Fruit fly (Drosophila melanogaster) whole organism, embryonic: ENCODE data around the gene SamDC.
A peak's percentile ranks its signal among the peaks of the same experiment; 100 is the strongest.

Experiments
- CG10321 ChIP-seq: fragments of 200-800 bp; sonication (Bioruptor generic); IDR thresholded peaks from 2 replicates; pipeline ENCODE4 v1.3.6; 2022; ENCODE audit warnings: missing biosample characterization, missing genetic modification characterization
- CG10543 ChIP-seq: fragments of 200-800 bp; sonication (Bioruptor generic); optimal IDR thresholded peaks from 3 replicates; lab custom pipeline; 2017; ENCODE audit warnings: missing biosample characterization, mild to moderate bottlenecking, missing genetic modification characterization, moderate library complexity
- CG11093 ChIP-seq: fragments of 200-800 bp; sonication (Bioruptor generic); IDR thresholded peaks from 3 replicates; pipeline ENCODE4 v1.3.6; 2022; ENCODE audit warnings: missing biosample characterization, missing genetic modification characterization
- CG12104 ChIP-seq: fragments of 200-800 bp; sonication (Bioruptor generic); optimal IDR thresholded peaks from 3 replicates; lab custom pipeline; 2016; ENCODE audit warnings: missing biosample characterization, missing genetic modification characterization
- CG12769 ChIP-seq: fragments of 200-800 bp; sonication (Bioruptor generic); optimal IDR thresholded peaks from 2 replicates; lab custom pipeline; 2019; ENCODE audit warnings: missing biosample characterization, mild to moderate bottlenecking, missing genetic modification characterization, moderate library complexity
- CG12942 ChIP-seq: fragments of 200-800 bp; sonication (Bioruptor generic); optimal IDR thresholded peaks from 3 replicates; lab custom pipeline; 2016; ENCODE audit warnings: missing biosample characterization, missing genetic modification characterization
- CG13123 ChIP-seq: fragments of 200-800 bp; sonication (Bioruptor generic); optimal IDR thresholded peaks from 2 replicates; lab custom pipeline; 2016; ENCODE audit warnings: missing biosample characterization, missing genetic modification characterization
- CG15073 ChIP-seq: fragments of 200-800 bp; sonication (Bioruptor generic); optimal IDR thresholded peaks from 2 replicates; lab custom pipeline; 2016; ENCODE audit warnings: missing biosample characterization, missing genetic modification characterization
- CG15696 ChIP-seq: fragments of 200-800 bp; sonication (Bioruptor generic); optimal IDR thresholded peaks from 2 replicates; lab custom pipeline; 2019; ENCODE audit warnings: missing biosample characterization, mild to moderate bottlenecking, missing genetic modification characterization, moderate library complexity
- CG1603 ChIP-seq: fragments of 200-800 bp; sonication (Bioruptor generic); optimal IDR thresholded peaks from 2 replicates; lab custom pipeline; 2019; ENCODE audit warnings: missing biosample characterization, mild to moderate bottlenecking, missing genetic modification characterization, moderate library complexity
- CG30020 ChIP-seq: fragments of 200-800 bp; optimal IDR thresholded peaks from 2 replicates; lab custom pipeline; 2019; ENCODE audit warnings: missing biosample characterization, mild to moderate bottlenecking, missing genetic modification characterization, moderate library complexity
- CG33213 ChIP-seq: fragments of 200-800 bp; sonication (Bioruptor generic); optimal IDR thresholded peaks from 3 replicates; lab custom pipeline; 2016; ENCODE audit warnings: missing biosample characterization, missing genetic modification characterization
- CG34224 ChIP-seq: fragments of 200-800 bp; sonication (Bioruptor generic); IDR thresholded peaks from 3 replicates; pipeline ENCODE4 v1.3.6; 2022; ENCODE audit warnings: missing biosample characterization, missing genetic modification characterization; ENCODE audit not compliant: partially characterized antibody
- CG3838 ChIP-seq: fragments of 200-800 bp; sonication (Bioruptor generic); optimal IDR thresholded peaks from 3 replicates; lab custom pipeline; 2016; ENCODE audit warnings: missing biosample characterization, missing genetic modification characterization
- CG3995 ChIP-seq: fragments of 200-800 bp; sonication (Bioruptor generic); optimal IDR thresholded peaks from 3 replicates; lab custom pipeline; 2016; ENCODE audit warnings: missing biosample characterization, missing genetic modification characterization
- CG42726 ChIP-seq: fragments of 200-800 bp; sonication (Bioruptor generic); IDR thresholded peaks from 2 replicates; pipeline ENCODE4 v1.3.6; 2022; ENCODE audit warnings: missing biosample characterization, missing genetic modification characterization; ENCODE audit not compliant: partially characterized antibody
- CG7357 ChIP-seq: fragments of 200-800 bp; sonication (Bioruptor generic); IDR thresholded peaks from 3 replicates; pipeline ENCODE4 v1.3.6; 2022; ENCODE audit warnings: missing biosample characterization, missing genetic modification characterization
- CG7556 ChIP-seq: fragments of 200-800 bp; sonication (Bioruptor generic); optimal IDR thresholded peaks from 2 replicates; lab custom pipeline; 2017; ENCODE audit warnings: missing biosample characterization, mild to moderate bottlenecking, missing genetic modification characterization
- D ChIP-seq, 2 experiments: fragments of 200-800 bp in 1 of 2; fragments of >200 bp in 1 of 2; sonication (Bioruptor generic) in 1 of 2; optimal IDR thresholded peaks; 2 replicates in 1 of 2; 3 replicates in 1 of 2; lab custom pipeline; 2017; ENCODE audit warnings: mild to moderate bottlenecking in 1 of 2, missing biosample characterization in 1 of 2, missing genetic modification characterization in 1 of 2, missing genetic modification reagents in 1 of 2
- HLH54F ChIP-seq: fragments of 200-800 bp; sonication (Bioruptor generic); optimal IDR thresholded peaks from 3 replicates; lab custom pipeline; 2016; ENCODE audit warnings: missing biosample characterization, missing genetic modification characterization
- Hmr ChIP-seq: fragments of 200-800 bp; sonication (Bioruptor generic); optimal IDR thresholded peaks from 3 replicates; lab custom pipeline; 2017; ENCODE audit warnings: mild to moderate bottlenecking, missing biosample characterization, missing genetic modification reagents, missing genetic modification characterization
- Hr51 ChIP-seq, 2 experiments: fragments of 200-800 bp; sonication (Bioruptor generic); optimal IDR thresholded peaks; 2 replicates in 1 of 2; 3 replicates in 1 of 2; lab custom pipeline; 2016 to 2018; ENCODE audit warnings: missing biosample characterization in 2 of 2, missing genetic modification characterization in 2 of 2, mild to moderate bottlenecking in 1 of 2, moderate library complexity in 1 of 2
- MTF-1 ChIP-seq: fragments of 200-800 bp; sonication (Bioruptor generic); optimal IDR thresholded peaks from 2 replicates; lab custom pipeline; 2018; ENCODE audit warnings: missing biosample characterization, mild to moderate bottlenecking, missing genetic modification characterization, borderline replicate concordance
- Meics ChIP-seq: fragments of 200-800 bp; sonication (Bioruptor generic); optimal IDR thresholded peaks from 2 replicates; lab custom pipeline; 2017; ENCODE audit warnings: missing biosample characterization, mild to moderate bottlenecking, missing genetic modification characterization
- NC2α ChIP-seq: fragments of 200-800 bp; sonication (Bioruptor generic); optimal IDR thresholded peaks from 2 replicates; lab custom pipeline; 2016; ENCODE audit warnings: missing biosample characterization, missing genetic modification characterization
- Neu2 ChIP-seq: fragments of 200-800 bp; sonication (Bioruptor generic); optimal IDR thresholded peaks from 3 replicates; lab custom pipeline; 2016; ENCODE audit warnings: missing biosample characterization, missing genetic modification characterization, borderline replicate concordance
- Nf-YA ChIP-seq: fragments of 200-800 bp; sonication (Bioruptor generic); IDR thresholded peaks from 2 replicates; pipeline ENCODE4 v1.3.6; 2022; ENCODE audit warnings: missing biosample characterization, missing genetic modification characterization
- Oli ChIP-seq: fragments of 200-800 bp; sonication (Bioruptor generic); optimal IDR thresholded peaks from 2 replicates; lab custom pipeline; 2018; ENCODE audit warnings: missing biosample characterization, mild to moderate bottlenecking, missing genetic modification characterization, moderate library complexity
- Ravus ChIP-seq: fragments of 200-800 bp; sonication (Bioruptor generic); IDR thresholded peaks from 2 replicates; pipeline ENCODE4 v1.3.6; 2022; ENCODE audit warnings: missing biosample characterization, missing genetic modification characterization
- ac ChIP-seq: fragments of 200-800 bp; sonication (Bioruptor generic); optimal IDR thresholded peaks from 3 replicates; lab custom pipeline; 2017; ENCODE audit warnings: missing biosample characterization, mild to moderate bottlenecking, missing genetic modification characterization
- ara ChIP-seq: fragments of 200-800 bp; sonication (Bioruptor generic); IDR thresholded peaks from 2 replicates; pipeline ENCODE4 v1.3.6; 2022; ENCODE audit warnings: missing biosample characterization, missing genetic modification characterization
- bbx ChIP-seq: fragments of 200-800 bp; sonication (Bioruptor generic); IDR thresholded peaks from 2 replicates; pipeline ENCODE4 v1.3.6; 2022; ENCODE audit warnings: missing biosample characterization, missing genetic modification characterization; ENCODE audit not compliant: partially characterized antibody
- btn ChIP-seq: fragments of 200-800 bp; sonication (Bioruptor generic); optimal IDR thresholded peaks from 2 replicates; lab custom pipeline; 2016; ENCODE audit warnings: missing biosample characterization, missing genetic modification characterization
- cato ChIP-seq: fragments of 200-800 bp; sonication (Bioruptor generic); optimal IDR thresholded peaks from 2 replicates; lab custom pipeline; 2016; ENCODE audit warnings: missing biosample characterization, missing genetic modification characterization, borderline replicate concordance
- chinmo ChIP-seq: fragments of 200-800 bp; sonication (Bioruptor generic); IDR thresholded peaks from 4 replicates; pipeline ENCODE4 v1.3.6; 2022; ENCODE audit warnings: missing biosample characterization, missing genetic modification characterization; ENCODE audit not compliant: partially characterized antibody
- exex ChIP-seq: fragments of 200-800 bp; sonication (Bioruptor generic); optimal IDR thresholded peaks from 4 replicates; lab custom pipeline; 2018; ENCODE audit warnings: missing biosample characterization, mild to moderate bottlenecking, missing genetic modification characterization, moderate library complexity
- fru ChIP-seq: fragments of >200 bp; optimal IDR thresholded peaks from 2 replicates; lab custom pipeline; 2017
- kay ChIP-seq: fragments of 200-800 bp; sonication (Bioruptor generic); optimal IDR thresholded peaks from 2 replicates; lab custom pipeline; 2016; ENCODE audit warnings: missing biosample characterization, missing genetic modification characterization
- klu ChIP-seq: fragments of 200-800 bp; sonication (Bioruptor generic); IDR thresholded peaks from 2 replicates; pipeline ENCODE4 v1.3.6; 2022; ENCODE audit warnings: missing biosample characterization, missing genetic modification characterization
- mirr ChIP-seq: fragments of 200-800 bp; sonication (Bioruptor generic); optimal IDR thresholded peaks from 3 replicates; lab custom pipeline; 2018; ENCODE audit warnings: missing biosample characterization, mild to moderate bottlenecking, missing genetic modification characterization
- nmo ChIP-seq: fragments of 200-800 bp; sonication (Bioruptor generic); optimal IDR thresholded peaks from 2 replicates; lab custom pipeline; 2018; ENCODE audit warnings: missing biosample characterization, mild to moderate bottlenecking, missing genetic modification characterization, moderate library complexity
- nom ChIP-seq: fragments of 200-800 bp; sonication (Bioruptor generic); optimal IDR thresholded peaks from 2 replicates; lab custom pipeline; 2017; ENCODE audit warnings: missing biosample characterization, missing genetic modification characterization, mild to moderate bottlenecking, moderate library complexity, missing genetic modification reagents
- pho ChIP-seq: fragments of 200-800 bp; sonication (Bioruptor generic); optimal IDR thresholded peaks from 2 replicates; lab custom pipeline; 2016; ENCODE audit warnings: missing biosample characterization, missing genetic modification characterization
- pnt ChIP-seq: fragments of 200-800 bp; sonication (Bioruptor generic); optimal IDR thresholded peaks from 3 replicates; lab custom pipeline; 2016; ENCODE audit warnings: missing biosample characterization, missing genetic modification characterization
- pros ChIP-seq: fragments of 200-800 bp; sonication (Bioruptor generic); optimal IDR thresholded peaks from 3 replicates; lab custom pipeline; 2019; ENCODE audit warnings: missing biosample characterization, mild to moderate bottlenecking, missing genetic modification characterization, moderate library complexity
- sug ChIP-seq: fragments of 200-800 bp; optimal IDR thresholded peaks from 2 replicates; lab custom pipeline; 2019; ENCODE audit warnings: missing biosample characterization, mild to moderate bottlenecking, missing genetic modification characterization, moderate library complexity
- toy ChIP-seq: fragments of 200-800 bp; sonication (Bioruptor generic); IDR thresholded peaks from 2 replicates; pipeline ENCODE4 v1.3.6; 2022; ENCODE audit warnings: missing biosample characterization, missing genetic modification characterization
- trh ChIP-seq: fragments of 200-800 bp; sonication (Bioruptor generic); optimal IDR thresholded peaks from 2 replicates; lab custom pipeline; 2016; ENCODE audit warnings: missing biosample characterization, missing genetic modification characterization
- wek ChIP-seq: fragments of 200-800 bp; sonication (Bioruptor generic); optimal IDR thresholded peaks from 3 replicates; lab custom pipeline; 2018; ENCODE audit warnings: missing biosample characterization, mild to moderate bottlenecking, missing genetic modification characterization, moderate library complexity

The SamDC gene

DNA sequence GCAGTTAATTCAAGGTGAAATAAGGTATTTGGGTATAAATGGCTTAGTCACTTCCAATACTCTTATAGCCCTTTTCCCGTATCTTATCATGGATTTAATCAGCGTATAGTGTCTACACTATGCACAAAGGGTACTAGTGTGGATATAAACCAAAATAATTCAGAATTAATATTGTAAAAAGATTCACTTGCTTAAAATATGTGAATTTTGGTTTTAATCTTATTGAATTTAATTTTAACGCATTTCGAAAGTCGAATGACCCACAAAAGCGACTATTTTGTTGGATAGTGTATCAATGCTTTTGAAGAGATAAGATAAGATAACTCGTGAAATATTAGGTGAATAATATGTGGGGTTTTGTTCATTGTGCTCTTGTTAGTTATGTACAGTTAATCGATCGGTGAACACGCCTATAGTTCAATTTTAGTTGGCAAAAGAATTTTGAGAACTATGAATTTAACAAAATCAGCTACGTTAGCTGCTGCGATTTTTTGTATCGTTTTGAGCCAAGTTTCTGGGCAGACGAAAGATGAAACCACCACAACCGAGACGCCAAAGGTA is 42.7 kb downstream of the SamDC start, which contains the start of gene CG5096 (continued):
- TF ChIP-seq CG42726 (GFP tag; lab: Robert Waterston, UW) = no peak
- TF ChIP-seq Ravus (GFP tag; lab: Robert Waterston, UW) = peak; percentile 60
- TF ChIP-seq CG3838 (GFP tag; lab: Kevin White, UChicago) = peak; percentile 49
- peak; percentile 59; the same call in 1 of the 2 replicates for TF ChIP-seq CG10321 (GFP tag; lab: Robert Waterston, UW)
- peak; percentile 48 for TF ChIP-seq wek (GFP tag; lab: Kevin White, UChicago)
- TF ChIP-seq ara = peak; percentile 79
- peak; percentile 75 for TF ChIP-seq CG7357
- no peak for TF ChIP-seq D (optimal IDR thresholded peaks at IDR 0.05; lab: Kevin White, UChicago)
- peak; percentile 64 for TF ChIP-seq D (GFP tag; optimal IDR thresholded peaks at IDR 0.05; lab: Kevin White, UChicago)
- peak; percentile 51 for TF ChIP-seq trh (GFP tag; lab: Kevin White, UChicago)
- TF ChIP-seq Meics (GFP tag; lab: Kevin White, UChicago) = peak; percentile 91
- peak; percentile 50 for TF ChIP-seq cato (GFP tag; lab: Kevin White, UChicago)
- peak; percentile 84 for TF ChIP-seq pho
- TF ChIP-seq chinmo (GFP tag; lab: Robert Waterston, UW) = no peak
- TF ChIP-seq pros = no peak
- TF ChIP-seq Nf-YA (GFP tag; lab: Robert Waterston, UW) = peak; percentile 76
- peak; percentile 94 for TF ChIP-seq Hmr (GFP tag; lab: Kevin White, UChicago)
- TF ChIP-seq fru (lab: Kevin White, UChicago) = no peak
- peak; percentile 65; the same call in 1 of the 3 replicates for TF ChIP-seq CG11093 (GFP tag; lab: Robert Waterston, UW)
- peak; percentile 81 for TF ChIP-seq CG7556 (GFP tag; lab: Kevin White, UChicago)
- no peak for TF ChIP-seq CG34224 (GFP tag; lab: Robert Waterston, UW)
- peak; percentile 86 for TF ChIP-seq kay (GFP tag; lab: Kevin White, UChicago)
- TF ChIP-seq nom (GFP tag; lab: Kevin White, UChicago) = no peak
- TF ChIP-seq CG15073 (GFP tag; lab: Kevin White, UChicago) = peak; percentile 16
- TF ChIP-seq CG30020 (tag; lab: Kevin White, UChicago) = peak; percentile 46
- peak; percentile 88 for TF ChIP-seq nmo (GFP tag; lab: Kevin White, UChicago)
- TF ChIP-seq exex (tag; lab: Kevin White, UChicago) = peak; percentile 97
- peak; percentile 60 for TF ChIP-seq MTF-1 (GFP tag; lab: Kevin White, UChicago)
- TF ChIP-seq CG3995 (GFP tag; lab: Kevin White, UChicago) = peak; percentile 49
- TF ChIP-seq CG15696 (tag; lab: Kevin White, UChicago) = peak; percentile 42
- peak; percentile 58 to 93 for TF ChIP-seq Hr51 (GFP tag; optimal IDR thresholded peaks at IDR 0.05; lab: Kevin White, UChicago)
- TF ChIP-seq CG13123 = peak; percentile 71
- peak; percentile 66 for TF ChIP-seq CG12104 (GFP tag; lab: Kevin White, UChicago)
- peak; percentile 49 for TF ChIP-seq CG10543 (GFP tag; lab: Kevin White, UChicago)
- TF ChIP-seq pnt (GFP tag; lab: Kevin White, UChicago) = peak; percentile 71
- peak; percentile 91 for TF ChIP-seq mirr
- TF ChIP-seq sug = peak; percentile 89
- peak; percentile 41 for TF ChIP-seq btn (GFP tag; lab: Kevin White, UChicago)
- peak; percentile 76 for TF ChIP-seq HLH54F
- TF ChIP-seq Neu2 (GFP tag; lab: Kevin White, UChicago) = no peak
- TF ChIP-seq CG12942 (GFP tag; lab: Kevin White, UChicago) = peak; percentile 76
- peak; percentile 33 for TF ChIP-seq NC2α (GFP tag; lab: Kevin White, UChicago)
- TF ChIP-seq Oli (tag; lab: Kevin White, UChicago) = peak; percentile 86
- TF ChIP-seq CG33213 = peak; percentile 45
- TF ChIP-seq bbx (GFP tag; lab: Robert Waterston, UW) = no peak
- TF ChIP-seq toy (GFP tag; lab: Robert Waterston, UW) = peak; percentile 74; the same call in 1 of the 2 replicates
- TF ChIP-seq ac (GFP tag; lab: Kevin White, UChicago) = no peak
- TF ChIP-seq klu (GFP tag; lab: Robert Waterston, UW) = peak; percentile 71
- peak; percentile 84 for TF ChIP-seq CG1603 (tag; lab: Kevin White, UChicago)
- peak; percentile 95 for TF ChIP-seq CG12769 (tag; lab: Kevin White, UChicago)
